Worm (Caenorhabditis elegans) whole organism, young adult: Measurements from ENCODE around the gene F54B11.8.

Experiments
- B0261.1 ChIP-seq: sonication (generic microtip); optimal IDR thresholded peaks from 2 replicates; lab custom pipeline; 2016; ENCODE audit warnings: mild to moderate bottlenecking, missing genetic modification characterization, moderate library complexity, missing compliant biosample characterization
- C06A6.2 ChIP-seq: fragments of 200-800 bp; sonication (Bioruptor generic); conservative IDR thresholded peaks from 2 replicates; pipeline ENCODE4 v1.3.6; 2022; ENCODE audit warnings: missing genetic modification characterization, missing compliant biosample characterization
- F39B2.1 ChIP-seq: fragments of 200-800 bp; sonication (Bioruptor generic); IDR thresholded peaks from 2 replicates; pipeline ENCODE4 v1.3.6; 2022; ENCODE audit warnings: missing genetic modification reagents, missing genetic modification characterization, missing compliant biosample characterization
- F52B5.7 ChIP-seq: sonication (generic microtip); optimal IDR thresholded peaks from 2 replicates; lab custom pipeline; 2016; ENCODE audit warnings: mild to moderate bottlenecking, missing genetic modification characterization, missing compliant biosample characterization
- F55B11.4 ChIP-seq: sonication (generic microtip); optimal IDR thresholded peaks from 2 replicates; lab custom pipeline; 2016; ENCODE audit warnings: missing compliant biosample characterization, missing genetic modification characterization, borderline replicate concordance; ENCODE audit not compliant: insufficient read depth
- K11D2.4 ChIP-seq: fragments of 200-800 bp; sonication (Bioruptor generic); IDR thresholded peaks from 2 replicates; pipeline ENCODE4 v1.3.6; 2022; ENCODE audit warnings: missing genetic modification reagents, missing genetic modification characterization, missing compliant biosample characterization
- K12H6.12 ChIP-seq: fragments of 200-800 bp; sonication (Bioruptor generic); optimal IDR thresholded peaks from 2 replicates; lab custom pipeline; 2018; ENCODE audit warnings: mild to moderate bottlenecking, missing genetic modification characterization, missing compliant biosample characterization
- Y79H2A.3 ChIP-seq: fragments of 200-800 bp; sonication (Bioruptor generic); conservative IDR thresholded peaks from 2 replicates; pipeline ENCODE4 v1.3.6; 2022; ENCODE audit warnings: missing genetic modification reagents, missing genetic modification characterization, missing compliant biosample characterization
- aptf-2 ChIP-seq: fragments of 200-800 bp; sonication (Bioruptor generic); conservative IDR thresholded peaks from 2 replicates; pipeline ENCODE4 v1.3.6; 2022; ENCODE audit warnings: missing genetic modification reagents, missing genetic modification characterization, missing compliant biosample characterization
- attf-3 ChIP-seq: fragments of 200-800 bp; sonication (Bioruptor generic); conservative IDR thresholded peaks from 2 replicates; pipeline ENCODE4 v1.3.6; 2022; ENCODE audit warnings: missing genetic modification reagents, missing genetic modification characterization, missing compliant biosample characterization
- attf-5 ChIP-seq: fragments of 200-800 bp; sonication (Bioruptor generic); optimal IDR thresholded peaks from 2 replicates; lab custom pipeline; 2018; ENCODE audit warnings: mild to moderate bottlenecking, missing genetic modification characterization, missing compliant biosample characterization
- attf-6 ChIP-seq: fragments of 200-800 bp; sonication (Bioruptor generic); IDR thresholded peaks from 2 replicates; pipeline ENCODE4 v1.3.6; 2022; ENCODE audit warnings: missing genetic modification reagents, missing genetic modification characterization, missing compliant biosample characterization
- bed-1 ChIP-seq: fragments of 200-800 bp; sonication (Bioruptor generic); IDR thresholded peaks from 2 replicates; pipeline ENCODE4 v1.3.6; 2022; ENCODE audit warnings: missing genetic modification reagents, missing genetic modification characterization, missing compliant biosample characterization
- cebp-2 ChIP-seq: fragments of 200-800 bp; sonication (Bioruptor generic); IDR thresholded peaks from 2 replicates; pipeline ENCODE4 v1.3.6; 2022; ENCODE audit warnings: missing genetic modification characterization, missing compliant biosample characterization
- ceh-27 ChIP-seq: fragments of 200-800 bp; sonication (Bioruptor generic); optimal IDR thresholded peaks from 2 replicates; lab custom pipeline; 2018; ENCODE audit warnings: mild to moderate bottlenecking, missing genetic modification characterization, moderate library complexity, missing compliant biosample characterization
- ceh-40 ChIP-seq: fragments of 200-800 bp; sonication (Bioruptor generic); IDR thresholded peaks from 2 replicates; pipeline ENCODE4 v1.3.6; 2022; ENCODE audit warnings: missing genetic modification characterization, missing compliant biosample characterization
- ceh-58 ChIP-seq: fragments of 200-800 bp; sonication (Bioruptor generic); IDR thresholded peaks from 2 replicates; pipeline ENCODE4 v1.3.6; 2022; ENCODE audit warnings: missing genetic modification characterization, missing compliant biosample characterization
- die-1 ChIP-seq: sonication (generic microtip); optimal IDR thresholded peaks from 2 replicates; lab custom pipeline; 2016; ENCODE audit warnings: missing genotype, mild to moderate bottlenecking, missing genetic modification characterization, missing compliant biosample characterization
- dpff-1 ChIP-seq: sonication (generic microtip); optimal IDR thresholded peaks from 2 replicates; lab custom pipeline; 2017; ENCODE audit warnings: mild to moderate bottlenecking, missing genetic modification characterization, missing compliant biosample characterization
- egl-18 ChIP-seq: fragments of 200-800 bp; sonication (Bioruptor generic); IDR thresholded peaks from 2 replicates; pipeline ENCODE4 v1.3.6; 2022; ENCODE audit warnings: missing genetic modification reagents, missing genetic modification characterization, missing compliant biosample characterization
- egrh-3 ChIP-seq: fragments of 200-800 bp; sonication (Bioruptor generic); IDR thresholded peaks from 2 replicates; pipeline ENCODE4 v1.3.6; 2022; ENCODE audit warnings: missing genetic modification reagents, missing genetic modification characterization, missing compliant biosample characterization
- gei-17 ChIP-seq: fragments of 200-800 bp; sonication (Bioruptor generic); optimal IDR thresholded peaks from 2 replicates; lab custom pipeline; 2018; ENCODE audit warnings: mild to moderate bottlenecking, missing genetic modification characterization, missing compliant biosample characterization
- hlh-12 ChIP-seq: sonication (generic microtip); optimal IDR thresholded peaks from 2 replicates; lab custom pipeline; 2016; ENCODE audit warnings: missing genetic modification characterization, missing compliant biosample characterization
- hmg-1.2 ChIP-seq: fragments of 200-800 bp; sonication (Bioruptor generic); IDR thresholded peaks from 2 replicates; pipeline ENCODE4 v1.3.6; 2022; ENCODE audit warnings: missing genetic modification reagents, missing genetic modification characterization, missing compliant biosample characterization
- lag-1 ChIP-seq: fragments of 200-800 bp; sonication (Bioruptor generic); IDR thresholded peaks from 2 replicates; pipeline ENCODE4 v1.3.6; 2022; ENCODE audit warnings: missing genetic modification reagents, missing genetic modification characterization, missing compliant biosample characterization
- lin-26 ChIP-seq: fragments of 200-800 bp; sonication (Bioruptor generic); IDR thresholded peaks from 2 replicates; pipeline ENCODE4 v1.3.6; 2022; ENCODE audit warnings: missing genetic modification reagents, missing genetic modification characterization, missing compliant biosample characterization
- lin-54 ChIP-seq: fragments of 200-800 bp; sonication (Bioruptor generic); optimal IDR thresholded peaks from 2 replicates; lab custom pipeline; 2018; ENCODE audit warnings: mild to moderate bottlenecking, missing genetic modification characterization, missing compliant biosample characterization
- madf-6 ChIP-seq: fragments of 200-800 bp; sonication (Bioruptor generic); IDR thresholded peaks from 2 replicates; pipeline ENCODE4 v1.3.6; 2022; ENCODE audit warnings: missing genetic modification reagents, missing genetic modification characterization, missing compliant biosample characterization
- mcd-1 ChIP-seq: fragments of 200-800 bp; sonication (Bioruptor generic); IDR thresholded peaks from 2 replicates; pipeline ENCODE4 v1.3.6; 2022; ENCODE audit warnings: missing genetic modification reagents, missing genetic modification characterization, missing compliant biosample characterization
- mxl-1 ChIP-seq: sonication (generic microtip); optimal IDR thresholded peaks from 2 replicates; lab custom pipeline; 2016; ENCODE audit warnings: missing genetic modification characterization, missing compliant biosample characterization
- nhr-80 ChIP-seq: sonication (generic microtip); optimal IDR thresholded peaks from 2 replicates; lab custom pipeline; 2016; ENCODE audit warnings: missing genetic modification characterization, missing compliant biosample characterization
- repo-1 ChIP-seq: sonication (generic microtip); optimal IDR thresholded peaks from 2 replicates; lab custom pipeline; 2017; ENCODE audit warnings: mild to moderate bottlenecking, missing genetic modification characterization, missing compliant biosample characterization
- rpc-1 ChIP-seq, 2 experiments: fragments of 150-350 bp in 1 of 2; sonication (generic microtip) in 1 of 2; optimal IDR thresholded peaks; 2 replicates each; lab custom pipeline; 2014 to 2018; ENCODE audit warnings: missing biosample characterization in 1 of 2, missing genetic modification characterization in 1 of 2, missing genetic modification reagents in 1 of 2, missing genotype in 1 of 2
- snpc-4 ChIP-seq, 5 experiments: fragments of 150-350 bp in 1 of 5; sonication (generic microtip) in 4 of 5; optimal IDR thresholded peaks; 2 replicates each; lab custom pipeline; 2014 to 2018; ENCODE audit warnings: missing genetic modification characterization in 5 of 5, missing biosample characterization in 3 of 5, antibody characterized with exemption in 2 of 5, mild to moderate bottlenecking in 2 of 5, missing compliant biosample characterization in 2 of 5, missing genotype in 2 of 5, moderate library complexity in 2 of 5, missing genetic modification reagents in 1 of 5
- xnd-1 ChIP-seq: sonication (generic microtip); optimal IDR thresholded peaks from 2 replicates; lab custom pipeline; 2016; ENCODE audit warnings: missing genotype, missing genetic modification reagents, missing genetic modification characterization, missing compliant biosample characterization
- ztf-18 ChIP-seq: sonication (generic microtip); optimal IDR thresholded peaks from 2 replicates; lab custom pipeline; 2016; ENCODE audit warnings: missing genotype, mild to moderate bottlenecking, missing genetic modification characterization, missing compliant biosample characterization

Gene F54B11.8

DNA sequence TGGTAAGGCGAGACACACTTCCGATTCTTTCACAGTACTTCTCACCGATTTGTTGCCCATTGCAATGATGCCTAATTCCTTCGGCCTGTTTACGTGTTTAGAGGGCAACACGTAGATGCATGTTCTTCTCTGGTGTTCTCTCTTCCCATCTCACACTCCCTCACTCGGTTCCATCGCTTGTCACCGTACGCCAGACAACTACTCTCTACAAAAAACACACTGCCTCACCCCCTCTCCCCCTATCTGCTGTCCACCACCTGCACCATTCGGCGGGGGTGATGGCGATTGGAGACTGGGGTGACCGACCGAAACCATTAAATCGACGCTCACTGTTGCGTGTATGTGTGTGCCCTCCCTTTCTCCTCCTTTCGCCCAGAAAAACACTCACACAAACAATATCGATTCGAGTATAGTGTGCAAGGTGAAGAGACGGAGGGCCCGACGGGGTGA, 19.8 kb downstream of the F54B11.8 start:
- TF ChIP-seq madf-6: no peak
- TF ChIP-seq egrh-3 (GFP tag; lab: Robert Waterston, UW): peak; percentile 59
- TF ChIP-seq lin-54: peak; percentile 5
- peak; percentile 39 for TF ChIP-seq K12H6.12 (tag; lab: Kevin White, UChicago)
- TF ChIP-seq die-1 (tag; lab: Kevin White, UChicago): peak; percentile 16
- TF ChIP-seq egl-18 (GFP tag; lab: Robert Waterston, UW): no peak
- peak; percentile 33 for TF ChIP-seq gei-17 (GFP tag; lab: Kevin White, UChicago)
- TF ChIP-seq aptf-2 (GFP tag; lab: Robert Waterston, UW): 0 out of 2 replicates have a peak, but pooled peaks have one; percentile 55
- TF ChIP-seq lin-26 (GFP tag; lab: Robert Waterston, UW): 0 out of 2 replicates have a peak, but pooled peaks have one; percentile 45
- TF ChIP-seq nhr-80: peak; percentile 53
- peak; percentile 12 for TF ChIP-seq ceh-27 (GFP tag; lab: Kevin White, UChicago)
- TF ChIP-seq ztf-18 (tag; lab: Kevin White, UChicago): peak; percentile 10
- TF ChIP-seq mcd-1 (GFP tag; lab: Robert Waterston, UW): peak; percentile 38
- peak; percentile 48; the same call in 1 of the 2 replicates for TF ChIP-seq hmg-1.2 (GFP tag; lab: Robert Waterston, UW)
- TF ChIP-seq snpc-4 (GFP tag; optimal IDR thresholded peaks at IDR 0.05; lab: Kevin White, UChicago): no peak
- peak in 2 of 4 experiments; percentile 7 to 52 for TF ChIP-seq snpc-4 (tag; optimal IDR thresholded peaks at IDR 0.05; lab: Kevin White, UChicago)
- TF ChIP-seq attf-3 (GFP tag; lab: Robert Waterston, UW): no peak
- TF ChIP-seq attf-6 (GFP tag; lab: Robert Waterston, UW): no peak
- TF ChIP-seq ceh-40 (GFP tag; lab: Robert Waterston, UW): no peak
- TF ChIP-seq F52B5.7: peak; percentile 63

ce11 chrX:13581820-13582219, 21.9 kb downstream of the F54B11.8 start, which contains the start of gene F54B11.10:
TSS of gene F54B11.10 (plus strand) at chrX:13582120.
- TF ChIP-seq rpc-1 (optimal IDR thresholded peaks at IDR 0.05; lab: Kevin White, UChicago) (no peak), rpc-1 (tag; optimal IDR thresholded peaks at IDR 0.05; lab: Kevin White, UChicago) (peak; percentile 51), attf-5 (GFP tag; lab: Kevin White, UChicago) (no peak), mxl-1 (no peak), lag-1 (no peak), Y79H2A.3 (GFP tag; lab: Robert Waterston, UW) (no peak), cebp-2 (no peak), egl-18 (GFP tag; lab: Robert Waterston, UW) (no peak), repo-1 (tag; lab: Kevin White, UChicago) (no peak), xnd-1 (tag; lab: Kevin White, UChicago) (no peak)

ce11 chrX:13578483-13578882, 25.2 kb downstream of the F54B11.8 start, which contains the start of gene F54B11.11:
TSS of gene F54B11.11 (plus strand) at chrX:13578783.
- peak; percentile 45 for TF ChIP-seq nhr-80
- TF ChIP-seq F39B2.1 (GFP tag; lab: Robert Waterston, UW): no peak
- no peak for TF ChIP-seq ceh-58 (GFP tag; lab: Robert Waterston, UW)

- TF ChIP-seq hlh-12 (tag; lab: Kevin White, UChicago) (no peak), lin-54 (no peak), ceh-40 (GFP tag; lab: Robert Waterston, UW) (no peak), B0261.1 (no peak), K11D2.4 (GFP tag; lab: Robert Waterston, UW) (no peak), C06A6.2 (GFP tag; lab: Robert Waterston, UW) (no peak), F55B11.4 (tag; lab: Kevin White, UChicago) (no peak), bed-1 (GFP tag; lab: Robert Waterston, UW) (no peak), dpff-1 (no peak)
- TF ChIP-seq, all 124 proteins: peak for 0
These were observed 29.7 kb downstream of the F54B11.8 start for ce11 chrX:13574029-13574428.
